Worm (Caenorhabditis elegans): ENCODE measurements around the gene nhr-101.

The nhr-101 gene

DNA sequence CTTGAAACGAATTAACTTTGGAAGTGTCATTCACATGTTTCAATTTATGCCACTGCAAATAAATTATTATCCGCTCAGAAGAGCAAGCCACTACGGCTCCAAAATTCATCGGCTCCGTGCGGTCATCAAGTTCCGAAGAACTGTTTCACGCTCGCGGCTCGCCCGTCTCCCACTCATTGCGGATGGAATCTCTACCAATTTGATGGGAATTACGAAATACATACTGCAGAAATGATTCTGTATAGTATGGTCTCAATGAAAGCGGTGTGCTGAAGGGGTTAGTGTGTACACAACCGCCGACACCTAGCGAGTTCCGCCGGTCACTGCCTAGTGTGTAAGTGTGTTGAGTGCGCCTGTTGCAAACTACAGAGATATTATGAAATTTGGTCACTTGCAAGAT, 14.8 kb downstream of the nhr-101 start (continued):
- TF ChIP-seq fkh-3 (tag; optimal IDR thresholded peaks at IDR 0.05): no peak
- no peak for TF ChIP-seq lir-1 (GFP tag; conservative IDR thresholded peaks at IDR 0.05)
- no peak for TF ChIP-seq unc-62 (GFP tag; optimal IDR thresholded peaks at IDR 0.05)
- TF ChIP-seq ceh-40 (GFP tag; IDR thresholded peaks at IDR 0.05): no peak
- no peak for TF ChIP-seq ztf-6 (GFP tag; IDR thresholded peaks at IDR 0.05)
- TF ChIP-seq unc-130 (GFP tag; optimal IDR thresholded peaks at IDR 0.05): no peak
- no peak; the same call in 1 of the 2 replicates for TF ChIP-seq C17E4.6 (GFP tag; IDR thresholded peaks at IDR 0.05)
- TF ChIP-seq athp-1 (tag; optimal IDR thresholded peaks at IDR 0.05): no peak
- no peak for TF ChIP-seq B0261.1 (tag; optimal IDR thresholded peaks at IDR 0.05)
- no peak for TF ChIP-seq F22D6.2 (tag; optimal IDR thresholded peaks at IDR 0.05)
- no peak for TF ChIP-seq let-526 (GFP tag; IDR thresholded peaks at IDR 0.05)
- no peak for TF ChIP-seq nhr-80 (tag; optimal IDR thresholded peaks at IDR 0.05)
- TF ChIP-seq chd-7 (tag; optimal IDR thresholded peaks at IDR 0.05): no peak
- no peak for TF ChIP-seq Y67H2A.10 (GFP tag; conservative IDR thresholded peaks at IDR 0.05)
- TF ChIP-seq bed-2 (GFP tag; IDR thresholded peaks at IDR 0.05): no peak
- TF ChIP-seq snpc-1.1 (tag; optimal IDR thresholded peaks at IDR 0.05; ENCODE audit: insufficient read depth): peak; percentile 94
- TF ChIP-seq F10E7.11 (tag; optimal IDR thresholded peaks at IDR 0.05): no peak
- TF ChIP-seq zim-3 (tag; optimal IDR thresholded peaks at IDR 0.05): no peak
- no peak for TF ChIP-seq sdz-38 (tag; optimal IDR thresholded peaks at IDR 0.05)
- no peak for TF ChIP-seq somi-1 (GFP tag; optimal IDR thresholded peaks at IDR 0.05)
- TF ChIP-seq die-1 (tag; optimal IDR thresholded peaks at IDR 0.05): no peak
- no peak for TF ChIP-seq mxl-1 (tag; optimal IDR thresholded peaks at IDR 0.05)
- TF ChIP-seq aptf-2 (GFP tag; conservative IDR thresholded peaks at IDR 0.05): no peak
- no peak for TF ChIP-seq nfya-2 (GFP tag; IDR thresholded peaks at IDR 0.05)
- TF ChIP-seq F49E8.2 (tag; optimal IDR thresholded peaks at IDR 0.05; ENCODE audit: insufficient read depth): peak; percentile 56
- peak; percentile 43; the same call in 1 of the 2 replicates for TF ChIP-seq hmg-20 (GFP tag; IDR thresholded peaks at IDR 0.05)
- no peak for TF ChIP-seq madf-10 (tag; optimal IDR thresholded peaks at IDR 0.05)
- no peak for TF ChIP-seq ztf-3 (GFP tag; optimal IDR thresholded peaks at IDR 0.05)
- TF ChIP-seq nhr-120 (GFP tag; IDR thresholded peaks at IDR 0.05): 0 out of 2 replicates have a peak, but pooled peaks have one; percentile 62
- no peak for TF ChIP-seq tbx-9 (tag; optimal IDR thresholded peaks at IDR 0.05; ENCODE audit: borderline replicate concordance)
- no peak for TF ChIP-seq cebp-1 (GFP tag; IDR thresholded peaks at IDR 0.05)
- TF ChIP-seq cebp-1 (tag; optimal IDR thresholded peaks at IDR 0.05): no peak
- no peak for TF ChIP-seq nfya-1 (tag; optimal IDR thresholded peaks at IDR 0.05; ENCODE audit: borderline replicate concordance, insufficient read depth)
- no peak for TF ChIP-seq attf-5 (GFP tag; optimal IDR thresholded peaks at IDR 0.05)
- TF ChIP-seq madf-3 (GFP tag; IDR thresholded peaks at IDR 0.05): no peak
- TF ChIP-seq tlf-1 (GFP tag; optimal IDR thresholded peaks at IDR 0.05): no peak
- no peak for TF ChIP-seq ztf-25 (GFP tag; IDR thresholded peaks at IDR 0.05)
- TF ChIP-seq nhr-90 (tag; optimal IDR thresholded peaks at IDR 0.05): no peak
- no peak for TF ChIP-seq dox-1 (GFP tag; IDR thresholded peaks at IDR 0.05)
- no peak for TF ChIP-seq F52B5.7 (tag; optimal IDR thresholded peaks at IDR 0.05)
- peak; percentile 91 for TF ChIP-seq snpc-4 (GFP tag; optimal IDR thresholded peaks at IDR 0.05)
- TF ChIP-seq snpc-4 (tag; optimal IDR thresholded peaks at IDR 0.05): peak; percentile 90 to 97 (median 93)
- TF ChIP-seq ztf-26 (tag; optimal IDR thresholded peaks at IDR 0.05): no peak
- TF ChIP-seq madf-8 (GFP tag; conservative IDR thresholded peaks at IDR 0.05): no peak
- TF ChIP-seq dpl-1 (GFP tag; optimal IDR thresholded peaks at IDR 0.05): no peak
- no peak for TF ChIP-seq Y56A3A.18 (GFP tag; IDR thresholded peaks at IDR 0.05)
- peak; percentile 55 for TF ChIP-seq lsl-1 (GFP tag; optimal IDR thresholded peaks at IDR 0.05)
- no peak for TF ChIP-seq lin-35 (GFP tag; optimal IDR thresholded peaks at IDR 0.05)
- TF ChIP-seq nhr-179 (tag; optimal IDR thresholded peaks at IDR 0.05): no peak
- no peak for TF ChIP-seq atf-7 (tag; optimal IDR thresholded peaks at IDR 0.05)

All from whole organism, young adult.